Worm (Caenorhabditis elegans): Measurements from ENCODE around the gene lido-1.
"Not testable (repeated sequence)": the region's sequence is repeated elsewhere in the genome, so short reads cannot be mapped to it uniquely, and the experiment has no call there.

lido-1 gene

ce11 chrX:17139204-17139780 lies 42.9 kb upstream of the lido-1 start (continued):
- no peak for TF ChIP-seq egl-27 (tag; optimal IDR thresholded peaks at IDR 0.05)
- no peak for TF ChIP-seq C34F6.9 (tag; optimal IDR thresholded peaks at IDR 0.05)
- TF ChIP-seq ztf-4 (tag; optimal IDR thresholded peaks at IDR 0.05), result no peak
- no peak for TF ChIP-seq nhr-10 (tag; optimal IDR thresholded peaks at IDR 0.05)
- TF ChIP-seq mab-5 (tag; optimal IDR thresholded peaks at IDR 0.05), result no peak
- no peak for TF ChIP-seq ama-1 (optimal IDR thresholded peaks at IDR 0.05)
- no peak for TF ChIP-seq nhr-12 (tag; optimal IDR thresholded peaks at IDR 0.05)
- no peak for TF ChIP-seq ztf-1 (GFP tag; conservative IDR thresholded peaks at IDR 0.05)

ce11 chrX:17138060-17138557 lies 41.8 kb upstream of the lido-1 start, which contains the start of gene cnp-3:
Gene cnp-3, minus strand, starts transcription at chrX:17138110.
- TF ChIP-seq ZK546.5 (tag; optimal IDR thresholded peaks at IDR 0.05), result no peak
- TF ChIP-seq unc-62 (GFP tag; optimal IDR thresholded peaks at IDR 0.05), result no peak
- peak; percentile 63 for TF ChIP-seq fos-1 (tag; optimal IDR thresholded peaks at IDR 0.05)
- no peak for TF ChIP-seq F13H6.1 (tag; optimal IDR thresholded peaks at IDR 0.05)
- TF ChIP-seq ztf-11 (tag; optimal IDR thresholded peaks at IDR 0.05), result no peak
- TF ChIP-seq crh-2 (tag; optimal IDR thresholded peaks at IDR 0.05), result peak; percentile 41
- no peak for TF ChIP-seq elt-1 (tag; optimal IDR thresholded peaks at IDR 0.05)
- peak; percentile 77 for TF ChIP-seq nhr-21 (tag; optimal IDR thresholded peaks at IDR 0.05)
- TF ChIP-seq blmp-1 (tag; optimal IDR thresholded peaks at IDR 0.05; ENCODE audit: insufficient read depth), result peak; percentile 44
- peak; percentile 80 for TF ChIP-seq sma-3 (GFP tag; optimal IDR thresholded peaks at IDR 0.05)
- TF ChIP-seq ztf-4 (tag; optimal IDR thresholded peaks at IDR 0.05), result no peak
- no peak for TF ChIP-seq sma-9 (GFP tag; optimal IDR thresholded peaks at IDR 0.05)
- TF ChIP-seq sma-9 (tag; optimal IDR thresholded peaks at IDR 0.05), result no peak
- TF ChIP-seq elt-3 (tag; optimal IDR thresholded peaks at IDR 0.05), result no peak
- peak; percentile 32 for TF ChIP-seq skn-1 (tag; optimal IDR thresholded peaks at IDR 0.05)
- TF ChIP-seq nhr-129 (tag; optimal IDR thresholded peaks at IDR 0.05), result peak; percentile 1
- peak; percentile 26 for TF ChIP-seq gmeb-1 (tag; optimal IDR thresholded peaks at IDR 0.05)

ce11 chrX:17135704-17136103 lies 39.3 kb upstream of the lido-1 start:
- TF ChIP-seq ztf-1 (GFP tag; conservative IDR thresholded peaks at IDR 0.05), result no peak
- TF ChIP-seq sma-9 (GFP tag; optimal IDR thresholded peaks at IDR 0.05), result peak; percentile 20
- TF ChIP-seq sma-9 (tag; optimal IDR thresholded peaks at IDR 0.05), result no peak
- TF ChIP-seq crh-2 (tag; optimal IDR thresholded peaks at IDR 0.05), result peak; percentile 53
- peak; percentile 30 for TF ChIP-seq nhr-129 (tag; optimal IDR thresholded peaks at IDR 0.05)
- TF ChIP-seq F13H6.1 (tag; optimal IDR thresholded peaks at IDR 0.05), result no peak

- TF ChIP-seq F13H6.1 (tag; optimal IDR thresholded peaks at IDR 0.05) (no peak), ceh-16 (tag; optimal IDR thresholded peaks at IDR 0.05) (no peak), sma-9 (GFP tag; optimal IDR thresholded peaks at IDR 0.05) (no peak), sma-9 (tag; optimal IDR thresholded peaks at IDR 0.05) (no peak), sem-4 (tag; optimal IDR thresholded peaks at IDR 0.05) (no peak), nhr-129 (tag; optimal IDR thresholded peaks at IDR 0.05) (no peak), R02D3.7 (tag; optimal IDR thresholded peaks at IDR 0.05) (no peak), egl-27 (tag; optimal IDR thresholded peaks at IDR 0.05) (no peak), gmeb-1 (tag; optimal IDR thresholded peaks at IDR 0.05) (no peak), elt-3 (tag; optimal IDR thresholded peaks at IDR 0.05) (no peak), ztf-4 (tag; optimal IDR thresholded peaks at IDR 0.05) (no peak), nhr-23 (tag; optimal IDR thresholded peaks at IDR 0.05) (no peak), nhr-21 (tag; optimal IDR thresholded peaks at IDR 0.05) (no peak), ZK546.5 (tag; optimal IDR thresholded peaks at IDR 0.05) (no peak)
Measured at ce11 chrX:17134427-17134826, 38.1 kb upstream of the lido-1 start, which contains the start of gene K09E3.7. Gene K09E3.7, minus strand, starts transcription at chrX:17134527.

ce11 chrX:17117359-17117758 lies 21.0 kb upstream of the lido-1 start, which contains the start of gene K09E3.2:
Gene K09E3.2, plus strand, starts transcription at chrX:17117659.
- TF ChIP-seq nhr-129, alr-1, ceh-82 (tag; optimal IDR thresholded peaks at IDR 0.05): not testable (repeated sequence)

- TF ChIP-seq nhr-10 (tag; optimal IDR thresholded peaks at IDR 0.05) (no peak), sma-9 (GFP tag; optimal IDR thresholded peaks at IDR 0.05) (no peak), sma-9 (tag; optimal IDR thresholded peaks at IDR 0.05) (no peak), nhr-25 (tag; optimal IDR thresholded peaks at IDR 0.05) (no peak)
Measured at ce11 chrX:17115089-17115488, 18.7 kb upstream of the lido-1 start, which contains the start of gene lido-6. Gene lido-6, minus strand, starts transcription at chrX:17115189.

All from whole organism, L2 larva.